Worm (Caenorhabditis elegans): ENCODE results near the gene sri-72.

Gene sri-72

DNA sequence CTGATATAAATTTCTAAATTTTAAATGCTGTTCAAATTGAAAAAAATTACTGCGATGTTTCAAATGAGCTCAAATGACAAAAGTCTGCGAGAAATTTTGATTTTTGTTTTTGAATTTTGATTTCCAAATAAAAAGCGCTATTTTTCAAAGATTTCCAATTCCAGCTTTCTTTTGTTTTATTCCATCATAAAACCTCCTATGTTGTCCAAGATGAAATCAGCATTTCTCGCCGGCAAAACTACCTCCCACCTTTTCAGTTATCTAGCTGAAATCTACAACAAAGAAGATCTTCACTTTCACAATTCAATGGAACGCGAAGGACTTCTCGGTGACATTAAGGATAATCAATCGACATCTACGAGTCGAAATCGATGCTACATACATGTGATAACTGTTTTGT, 11.0 kb upstream of the sri-72 start, which contains the start of gene K06H6.4:
Gene K06H6.4, plus strand, starts transcription at position 301 of the 400 bp plus-strand sequence.
- no peak for TF ChIP-seq tbx-37 (GFP tag; conservative IDR thresholded peaks at IDR 0.05)
- TF ChIP-seq ceh-36 (tag; optimal IDR thresholded peaks at IDR 0.05): no peak
- no peak for TF ChIP-seq scrt-1 (GFP tag; IDR thresholded peaks at IDR 0.05)
- no peak for TF ChIP-seq sea-1 (GFP tag; conservative IDR thresholded peaks at IDR 0.05)
- no peak for TF ChIP-seq F13C5.2 (tag; optimal IDR thresholded peaks at IDR 0.05)
- TF ChIP-seq hmbx-1 (tag; optimal IDR thresholded peaks at IDR 0.05): no peak
- TF ChIP-seq ets-7 (tag; optimal IDR thresholded peaks at IDR 0.05): no peak
- TF ChIP-seq tra-4 (tag; optimal IDR thresholded peaks at IDR 0.05): no peak
- no peak for TF ChIP-seq pes-1 (GFP tag; IDR thresholded peaks at IDR 0.05)
- no peak for TF ChIP-seq aly-1 (tag; optimal IDR thresholded peaks at IDR 0.05)
- no peak for TF ChIP-seq ama-1 (optimal IDR thresholded peaks at IDR 0.05)

DNA sequence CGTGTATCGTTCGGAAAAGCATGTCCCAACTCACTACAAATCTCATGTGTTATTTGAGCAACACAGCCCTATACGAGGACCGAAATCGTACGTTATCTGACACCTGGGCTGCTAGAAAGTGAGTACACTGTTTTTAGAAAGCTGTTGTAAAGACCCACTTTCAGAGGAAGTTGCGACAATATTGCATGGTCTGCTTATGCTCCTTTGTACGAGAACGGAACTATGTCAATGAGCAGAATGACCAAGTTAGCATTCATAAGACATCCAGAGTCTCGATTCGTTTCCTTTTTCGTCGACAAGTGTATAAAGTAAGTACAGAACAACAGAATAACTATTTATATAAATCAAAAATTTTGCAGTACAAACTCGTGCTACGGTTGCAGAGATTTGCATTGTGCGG, 8.9 kb upstream of the sri-72 start:
- TF ChIP-seq sea-1 (GFP tag; conservative IDR thresholded peaks at IDR 0.05) (no peak), scrt-1 (GFP tag; IDR thresholded peaks at IDR 0.05) (no peak), ceh-36 (tag; optimal IDR thresholded peaks at IDR 0.05) (no peak), pes-1 (GFP tag; IDR thresholded peaks at IDR 0.05) (no peak), hnd-1 (tag; optimal IDR thresholded peaks at IDR 0.05) (no peak), aly-1 (tag; optimal IDR thresholded peaks at IDR 0.05) (no peak), tbx-37 (GFP tag; conservative IDR thresholded peaks at IDR 0.05) (no peak), flt-1 (GFP tag; IDR thresholded peaks at IDR 0.05) (no peak), ama-1 (optimal IDR thresholded peaks at IDR 0.05) (no peak), tbx-11 (GFP tag; IDR thresholded peaks at IDR 0.05) (no peak), ceh-13 (GFP tag; optimal IDR thresholded peaks at IDR 0.05) (no peak), tra-4 (tag; optimal IDR thresholded peaks at IDR 0.05) (no peak), ets-7 (tag; optimal IDR thresholded peaks at IDR 0.05) (no peak), hmg-4 (GFP tag; optimal IDR thresholded peaks at IDR 0.05) (no peak), B0310.2 (tag; optimal IDR thresholded peaks at IDR 0.05) (no peak), F13C5.2 (tag; optimal IDR thresholded peaks at IDR 0.05) (no peak), hmbx-1 (tag; optimal IDR thresholded peaks at IDR 0.05) (no peak)

DNA sequence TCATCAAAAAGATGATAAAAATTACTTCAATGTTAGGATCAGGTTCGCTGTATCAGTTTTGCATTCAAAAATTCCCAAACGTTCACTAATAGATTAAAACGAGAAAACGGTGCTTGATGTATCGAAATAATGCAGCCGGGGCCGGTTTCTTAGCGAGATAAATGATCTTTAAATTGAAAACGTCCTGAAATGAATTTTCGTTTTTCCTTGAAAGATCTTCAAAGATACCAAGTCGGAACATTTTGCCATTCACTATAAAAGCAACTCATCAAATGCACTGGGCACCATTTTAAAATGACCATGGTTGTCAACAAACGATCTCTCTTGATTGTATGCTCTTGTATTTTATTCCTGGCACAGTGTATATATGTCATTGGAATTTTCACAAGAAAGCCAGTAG, 8.1 kb upstream of the sri-72 start, which contains the start of gene K06H6.5:
Gene K06H6.5, plus strand, starts transcription at position 301 of the 400 bp plus-strand sequence.
- no peak for TF ChIP-seq hmbx-1 (tag; optimal IDR thresholded peaks at IDR 0.05)
- no peak for TF ChIP-seq ets-7 (tag; optimal IDR thresholded peaks at IDR 0.05)
- no peak for TF ChIP-seq B0310.2 (tag; optimal IDR thresholded peaks at IDR 0.05)
- no peak for TF ChIP-seq aly-1 (tag; optimal IDR thresholded peaks at IDR 0.05)
- no peak for TF ChIP-seq ama-1 (optimal IDR thresholded peaks at IDR 0.05)
- no peak for TF ChIP-seq scrt-1 (GFP tag; IDR thresholded peaks at IDR 0.05)
- no peak for TF ChIP-seq tbx-37 (GFP tag; conservative IDR thresholded peaks at IDR 0.05)
- no peak for TF ChIP-seq pes-1 (GFP tag; IDR thresholded peaks at IDR 0.05)
- TF ChIP-seq sea-1 (GFP tag; conservative IDR thresholded peaks at IDR 0.05): no peak
- TF ChIP-seq ceh-13 (GFP tag; optimal IDR thresholded peaks at IDR 0.05): no peak
- TF ChIP-seq F13C5.2 (tag; optimal IDR thresholded peaks at IDR 0.05): no peak
- TF ChIP-seq flt-1 (GFP tag; IDR thresholded peaks at IDR 0.05): no peak
- no peak for TF ChIP-seq tra-4 (tag; optimal IDR thresholded peaks at IDR 0.05)
- TF ChIP-seq tbx-11 (GFP tag; IDR thresholded peaks at IDR 0.05): no peak
- no peak for TF ChIP-seq ceh-36 (tag; optimal IDR thresholded peaks at IDR 0.05)
- TF ChIP-seq hnd-1 (tag; optimal IDR thresholded peaks at IDR 0.05): no peak
- TF ChIP-seq hmg-4 (GFP tag; optimal IDR thresholded peaks at IDR 0.05): no peak

DNA sequence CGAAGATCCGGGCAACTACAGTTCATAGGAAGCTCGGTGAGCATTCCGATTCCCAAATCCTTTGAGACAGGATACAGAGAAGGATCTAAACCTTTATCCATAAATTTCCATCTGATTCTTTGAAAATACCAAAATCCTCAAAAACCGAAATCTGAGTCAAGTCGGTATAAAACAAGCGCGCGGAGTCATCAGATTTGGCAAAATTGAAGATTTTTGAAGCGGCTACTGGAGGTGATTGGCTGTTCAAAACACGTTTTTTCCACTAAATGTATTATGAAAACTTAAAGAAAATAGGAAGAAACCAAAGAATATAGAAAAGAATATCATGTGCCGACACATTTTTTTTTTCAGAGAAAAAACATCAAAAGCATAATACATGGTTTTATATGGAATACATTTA, 6.6 kb upstream of the sri-72 start, which contains the start of gene C14C6.13:
Gene C14C6.13, minus strand, starts transcription at position 101 of the 400 bp plus-strand sequence.
- no peak for TF ChIP-seq tbx-11 (GFP tag; IDR thresholded peaks at IDR 0.05)

DNA sequence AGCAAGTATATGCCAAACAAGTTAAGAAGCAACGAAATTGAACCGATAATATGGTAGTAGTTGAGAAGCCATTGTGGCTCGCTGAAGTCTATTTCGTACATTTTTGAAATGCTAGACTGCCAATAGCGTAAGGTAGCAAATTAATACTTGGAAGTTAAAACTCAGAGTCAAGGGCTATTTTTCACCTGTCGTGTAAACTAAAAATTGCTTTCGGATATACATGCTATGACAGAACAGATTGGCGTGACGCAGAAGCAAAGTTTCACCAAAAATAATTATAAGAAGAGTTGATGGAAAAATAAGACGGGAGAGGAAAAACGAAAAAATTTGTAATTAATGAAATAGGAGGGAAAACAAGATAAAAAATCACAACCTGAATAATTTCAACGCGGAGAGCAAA, 2.0 kb downstream of the sri-72 start, which contains the start of gene sri-73:
Gene sri-73, minus strand, starts transcription at position 101 of the 400 bp plus-strand sequence.
- no peak for TF ChIP-seq hmbx-1 (tag; optimal IDR thresholded peaks at IDR 0.05)
- TF ChIP-seq tbx-11 (GFP tag; IDR thresholded peaks at IDR 0.05): no peak
- TF ChIP-seq ceh-13 (GFP tag; optimal IDR thresholded peaks at IDR 0.05): no peak
- no peak for TF ChIP-seq aly-1 (tag; optimal IDR thresholded peaks at IDR 0.05)
- no peak for TF ChIP-seq hnd-1 (tag; optimal IDR thresholded peaks at IDR 0.05)
- TF ChIP-seq tbx-37 (GFP tag; conservative IDR thresholded peaks at IDR 0.05): no peak
- no peak for TF ChIP-seq B0310.2 (tag; optimal IDR thresholded peaks at IDR 0.05)
- TF ChIP-seq F13C5.2 (tag; optimal IDR thresholded peaks at IDR 0.05): no peak
- no peak for TF ChIP-seq ceh-36 (tag; optimal IDR thresholded peaks at IDR 0.05)
- no peak for TF ChIP-seq tra-4 (tag; optimal IDR thresholded peaks at IDR 0.05)
- TF ChIP-seq scrt-1 (GFP tag; IDR thresholded peaks at IDR 0.05): no peak
- TF ChIP-seq hmg-4 (GFP tag; optimal IDR thresholded peaks at IDR 0.05): no peak
- TF ChIP-seq pes-1 (GFP tag; IDR thresholded peaks at IDR 0.05): no peak
- no peak for TF ChIP-seq flt-1 (GFP tag; IDR thresholded peaks at IDR 0.05)
- no peak for TF ChIP-seq ama-1 (optimal IDR thresholded peaks at IDR 0.05)
- TF ChIP-seq ets-7 (tag; optimal IDR thresholded peaks at IDR 0.05): no peak
- TF ChIP-seq sea-1 (GFP tag; conservative IDR thresholded peaks at IDR 0.05): no peak

DNA sequence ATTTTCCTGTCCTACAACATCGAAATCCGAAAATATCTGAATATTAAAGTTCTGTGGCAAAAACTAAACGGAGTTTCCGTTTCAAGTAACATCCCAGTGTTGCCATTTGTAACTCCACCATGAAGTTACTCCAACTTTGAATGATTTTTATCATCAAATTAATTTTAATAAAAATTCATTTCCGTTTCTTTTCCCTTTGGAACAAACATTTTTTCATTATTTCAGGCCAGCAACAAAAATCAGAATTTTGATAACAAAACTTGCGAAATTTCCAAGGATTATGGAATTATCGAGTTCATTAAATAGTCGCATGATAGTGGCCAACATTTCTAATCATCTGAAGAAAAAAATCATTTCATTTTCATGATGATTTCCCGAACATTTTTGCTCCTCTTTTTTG, 5.2 kb downstream of the sri-72 start, which contains the start of gene C14C6.2:
Gene C14C6.2, plus strand, starts transcription at position 301 of the 400 bp plus-strand sequence.
- TF ChIP-seq ets-7 (tag; optimal IDR thresholded peaks at IDR 0.05): no peak
- no peak for TF ChIP-seq pes-1 (GFP tag; IDR thresholded peaks at IDR 0.05)
- no peak for TF ChIP-seq ceh-13 (GFP tag; optimal IDR thresholded peaks at IDR 0.05)
- no peak for TF ChIP-seq tbx-37 (GFP tag; conservative IDR thresholded peaks at IDR 0.05)
- no peak for TF ChIP-seq ama-1 (optimal IDR thresholded peaks at IDR 0.05)
- TF ChIP-seq ceh-36 (tag; optimal IDR thresholded peaks at IDR 0.05): no peak
- TF ChIP-seq F13C5.2 (tag; optimal IDR thresholded peaks at IDR 0.05): no peak

DNA sequence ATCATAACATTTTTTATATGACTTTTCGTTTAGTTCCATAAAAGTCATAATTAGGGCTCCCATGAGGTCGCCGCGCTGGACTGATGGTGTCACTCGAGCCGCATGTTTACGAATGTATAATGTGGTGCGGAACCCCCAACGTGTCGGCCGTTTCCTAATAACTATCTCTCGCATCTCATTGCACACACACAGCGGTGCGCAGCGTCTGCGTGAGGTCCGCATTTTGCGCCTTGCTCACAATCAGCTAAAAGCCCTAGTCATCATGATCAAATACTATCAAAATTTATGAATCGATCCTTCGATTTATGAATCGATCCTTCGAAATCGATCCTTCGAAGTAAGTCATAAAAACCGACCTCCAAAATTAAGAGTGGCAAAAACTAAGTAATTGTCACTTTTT, 8.1 kb downstream of the sri-72 start, which contains the start of gene srx-7:
Gene srx-7, plus strand, starts transcription at position 256 of the 400 bp plus-strand sequence.
- no peak for TF ChIP-seq scrt-1 (GFP tag; IDR thresholded peaks at IDR 0.05)
- TF ChIP-seq ceh-36 (tag; optimal IDR thresholded peaks at IDR 0.05): no peak
- no peak for TF ChIP-seq F13C5.2 (tag; optimal IDR thresholded peaks at IDR 0.05)
- no peak for TF ChIP-seq tbx-37 (GFP tag; conservative IDR thresholded peaks at IDR 0.05)
- TF ChIP-seq flt-1 (GFP tag; IDR thresholded peaks at IDR 0.05): no peak
- TF ChIP-seq sea-1 (GFP tag; conservative IDR thresholded peaks at IDR 0.05): no peak
- TF ChIP-seq ama-1 (optimal IDR thresholded peaks at IDR 0.05): no peak
- TF ChIP-seq hmbx-1 (tag; optimal IDR thresholded peaks at IDR 0.05): no peak
- no peak for TF ChIP-seq aly-1 (tag; optimal IDR thresholded peaks at IDR 0.05)
- no peak for TF ChIP-seq tra-4 (tag; optimal IDR thresholded peaks at IDR 0.05)
- TF ChIP-seq hmg-4 (GFP tag; optimal IDR thresholded peaks at IDR 0.05): no peak
- no peak for TF ChIP-seq ceh-13 (GFP tag; optimal IDR thresholded peaks at IDR 0.05)

All from whole organism, early embryonic.